Fruit fly (Drosophila melanogaster) whole organism, pupa: ENCODE data around the gene CG33514.

ENCODE experiments used
- CG10348 ChIP-seq: fragments of 200-800 bp; sonication (Bioruptor generic); IDR thresholded peaks from 2 replicates; pipeline ENCODE4 v1.3.6; 2022; ENCODE audit warnings: missing biosample characterization, missing genetic modification characterization
- CG12605 ChIP-seq: fragments of 200-800 bp; sonication (Bioruptor generic); IDR thresholded peaks from 2 replicates; pipeline ENCODE4 v1.3.6; 2022; ENCODE audit warnings: missing biosample characterization, missing genetic modification characterization
- CG13204 ChIP-seq: fragments of 200-800 bp; sonication (Bioruptor generic); optimal IDR thresholded peaks from 2 replicates; lab custom pipeline; 2018; ENCODE audit warnings: missing biosample characterization, mild to moderate bottlenecking, missing genetic modification characterization, moderate library complexity
- CG14655 ChIP-seq: fragments of 200-800 bp; sonication (Bioruptor generic); optimal IDR thresholded peaks from 3 replicates; lab custom pipeline; 2017; ENCODE audit warnings: mild to moderate bottlenecking, missing biosample characterization, missing genetic modification reagents, missing genetic modification characterization
- CG15710 ChIP-seq: fragments of 200-800 bp; sonication (Bioruptor generic); optimal IDR thresholded peaks from 2 replicates; lab custom pipeline; 2018; ENCODE audit warnings: missing biosample characterization, mild to moderate bottlenecking, missing genetic modification characterization, moderate library complexity
- CG17806 ChIP-seq: fragments of 200-800 bp; sonication (Bioruptor generic); optimal IDR thresholded peaks from 2 replicates; lab custom pipeline; 2018; ENCODE audit warnings: missing biosample characterization, mild to moderate bottlenecking, missing genetic modification characterization, moderate library complexity
- CG32121 ChIP-seq: fragments of 200-800 bp; sonication (Bioruptor generic); IDR thresholded peaks from 2 replicates; pipeline ENCODE4 v1.3.6; 2022; ENCODE audit warnings: missing biosample characterization, missing genetic modification characterization
- CG34367 ChIP-seq: fragments of 200-800 bp; sonication (Bioruptor generic); optimal IDR thresholded peaks from 2 replicates; lab custom pipeline; 2018; ENCODE audit warnings: missing biosample characterization, mild to moderate bottlenecking, missing genetic modification characterization
- CG4496 ChIP-seq: fragments of 200-800 bp; sonication (Bioruptor generic); IDR thresholded peaks from 3 replicates; pipeline ENCODE4 v1.3.6; 2022; ENCODE audit warnings: missing biosample characterization, missing genetic modification characterization
- CG8159 ChIP-seq: fragments of 200-800 bp; sonication (Bioruptor generic); optimal IDR thresholded peaks from 3 replicates; lab custom pipeline; 2018; ENCODE audit warnings: missing biosample characterization, mild to moderate bottlenecking, missing genetic modification characterization, moderate library complexity
- CG8301 ChIP-seq: fragments of 200-800 bp; sonication (Bioruptor generic); optimal IDR thresholded peaks from 2 replicates; lab custom pipeline; 2018; ENCODE audit warnings: missing biosample characterization, mild to moderate bottlenecking, missing genetic modification characterization
- CG9948 ChIP-seq: fragments of 200-800 bp; sonication (Bioruptor generic); optimal IDR thresholded peaks from 2 replicates; lab custom pipeline; 2018; ENCODE audit warnings: missing biosample characterization, mild to moderate bottlenecking, missing genetic modification characterization, moderate library complexity
- D1 ChIP-seq: fragments of 200-800 bp; sonication (Bioruptor generic); optimal IDR thresholded peaks from 2 replicates; lab custom pipeline; 2018; ENCODE audit warnings: missing biosample characterization, mild to moderate bottlenecking, missing genetic modification characterization, moderate library complexity
- EcR ChIP-seq: fragments of 200-800 bp; sonication (Bioruptor generic); optimal IDR thresholded peaks from 3 replicates; lab custom pipeline; 2019; ENCODE audit warnings: missing biosample characterization, missing genetic modification characterization, mild to moderate bottlenecking, moderate library complexity, missing genetic modification reagents
- Ets98B ChIP-seq: fragments of 200-800 bp; sonication (Bioruptor generic); IDR thresholded peaks from 2 replicates; pipeline ENCODE4 v1.3.6; 2022; ENCODE audit warnings: missing biosample characterization, missing genetic modification characterization
- Pif1A ChIP-seq: fragments of 200-800 bp; sonication (Bioruptor generic); optimal IDR thresholded peaks from 3 replicates; lab custom pipeline; 2016; ENCODE audit warnings: missing biosample characterization, missing genetic modification characterization
- Pif1B ChIP-seq: fragments of 200-800 bp; sonication (Bioruptor generic); optimal IDR thresholded peaks from 3 replicates; lab custom pipeline; 2016; ENCODE audit warnings: missing biosample characterization, missing genetic modification characterization
- Snoo ChIP-seq: fragments of 200-800 bp; sonication (Bioruptor generic); optimal IDR thresholded peaks from 3 replicates; lab custom pipeline; 2017; ENCODE audit warnings: missing biosample characterization, mild to moderate bottlenecking, missing genetic modification characterization, inconsistent platforms
- fd96Ca ChIP-seq: fragments of 200-800 bp; sonication (Bioruptor generic); IDR thresholded peaks from 3 replicates; pipeline ENCODE4 v1.3.6; 2022; ENCODE audit warnings: missing biosample characterization, missing genetic modification characterization
- gl ChIP-seq: fragments of 200-800 bp; sonication (Bioruptor generic); optimal IDR thresholded peaks from 2 replicates; lab custom pipeline; 2018; ENCODE audit warnings: missing biosample characterization, mild to moderate bottlenecking, missing genetic modification characterization
- rn ChIP-seq: fragments of 200-800 bp; sonication (Bioruptor generic); IDR thresholded peaks from 2 replicates; pipeline ENCODE4 v1.3.6; 2022; ENCODE audit warnings: missing biosample characterization, missing genetic modification characterization

CG33514 gene

dm6 chr3L:4360376-4360703, 4.9 kb upstream of the CG33514 start:
- peak; percentile 8 for TF ChIP-seq CG13204
- no peak for TF ChIP-seq rn
- TF ChIP-seq EcR (GFP tag; lab: Kevin White, UChicago), result peak; percentile 16
- TF ChIP-seq, all 21 proteins: peak for 2

- TF ChIP-seq CG14655 (GFP tag; lab: Kevin White, UChicago) (no peak), CG34367 (tag; lab: Kevin White, UChicago) (no peak), Ets98B (GFP tag; lab: Robert Waterston, UW) (no peak), CG32121 (GFP tag; lab: Robert Waterston, UW) (no peak), CG9948 (tag; lab: Kevin White, UChicago) (no peak), Pif1B (GFP tag; lab: Kevin White, UChicago) (no peak), CG12605 (GFP tag; lab: Robert Waterston, UW) (no peak), CG4496 (GFP tag; lab: Robert Waterston, UW) (no peak), gl (tag; lab: Kevin White, UChicago) (no peak), Snoo (no peak), rn (no peak), CG10348 (GFP tag; lab: Robert Waterston, UW) (no peak), Pif1A (GFP tag; lab: Kevin White, UChicago) (no peak), CG13204 (no peak), CG17806 (tag; lab: Kevin White, UChicago) (no peak), fd96Ca (GFP tag; lab: Robert Waterston, UW) (no peak), D1 (tag; lab: Kevin White, UChicago) (no peak), CG8301 (tag; lab: Kevin White, UChicago) (no peak), CG8159 (tag; lab: Kevin White, UChicago) (no peak)
- TF ChIP-seq, all 21 proteins: peak for 0
Measured at dm6 chr3L:4362937-4363336, 2.3 kb upstream of the CG33514 start.

- no peak for TF ChIP-seq CG10348 (GFP tag; lab: Robert Waterston, UW)
- TF ChIP-seq Pif1B (GFP tag; lab: Kevin White, UChicago), result no peak
- TF ChIP-seq CG9948 (tag; lab: Kevin White, UChicago), result no peak
- TF ChIP-seq CG32121 (GFP tag; lab: Robert Waterston, UW), result no peak
- TF ChIP-seq fd96Ca (GFP tag; lab: Robert Waterston, UW), result no peak
- no peak for TF ChIP-seq CG13204
- no peak for TF ChIP-seq CG14655 (GFP tag; lab: Kevin White, UChicago)
- TF ChIP-seq CG4496 (GFP tag; lab: Robert Waterston, UW), result no peak
- no peak for TF ChIP-seq CG12605 (GFP tag; lab: Robert Waterston, UW)
- no peak for TF ChIP-seq Pif1A (GFP tag; lab: Kevin White, UChicago)
- no peak for TF ChIP-seq EcR (GFP tag; lab: Kevin White, UChicago)
- no peak for TF ChIP-seq CG15710 (tag; lab: Kevin White, UChicago)
Measured at dm6 chr3L:4363484-4363883, 1.8 kb upstream of the CG33514 start.

dm6 chr3L:4363887-4364794, 1.1 kb upstream of the CG33514 start, which contains the start of the genes Cip4 and mRpS6:
Cip4 (minus strand) TSS chr3L:4364102.
mRpS6 (plus strand) TSS chr3L:4364550.
- TF ChIP-seq Ets98B (GFP tag; lab: Robert Waterston, UW) (peak; percentile 55), Pif1B (GFP tag; lab: Kevin White, UChicago) (no peak), D1 (tag; lab: Kevin White, UChicago) (no peak), Pif1A (GFP tag; lab: Kevin White, UChicago) (no peak), CG10348 (GFP tag; lab: Robert Waterston, UW) (no peak), CG8301 (tag; lab: Kevin White, UChicago) (no peak), CG15710 (tag; lab: Kevin White, UChicago) (peak; percentile 81), CG9948 (tag; lab: Kevin White, UChicago) (peak; percentile 74), CG8159 (tag; lab: Kevin White, UChicago) (no peak), CG17806 (tag; lab: Kevin White, UChicago) (peak; percentile 65), CG13204 (no peak), CG32121 (GFP tag; lab: Robert Waterston, UW) (peak; percentile 45; the same call in 1 of the 2 replicates), CG12605 (GFP tag; lab: Robert Waterston, UW) (peak; percentile 54), Snoo (peak; percentile 62), CG34367 (tag; lab: Kevin White, UChicago) (peak; percentile 63), EcR (GFP tag; lab: Kevin White, UChicago) (peak; percentile 13), CG4496 (GFP tag; lab: Robert Waterston, UW) (peak; percentile 63), rn (no peak), CG14655 (GFP tag; lab: Kevin White, UChicago) (no peak), fd96Ca (GFP tag; lab: Robert Waterston, UW) (peak; percentile 26; the same call in 1 of the 3 replicates), gl (tag; lab: Kevin White, UChicago) (peak; percentile 41)

- TF ChIP-seq CG8159 (tag; lab: Kevin White, UChicago), result no peak
- no peak for TF ChIP-seq EcR (GFP tag; lab: Kevin White, UChicago)
- TF ChIP-seq CG8301 (tag; lab: Kevin White, UChicago), result no peak
- TF ChIP-seq fd96Ca (GFP tag; lab: Robert Waterston, UW), result no peak
- no peak for TF ChIP-seq CG32121 (GFP tag; lab: Robert Waterston, UW)
- no peak for TF ChIP-seq Pif1B (GFP tag; lab: Kevin White, UChicago)
- 0 out of 2 replicates have a peak, but pooled peaks have one; percentile 18 for TF ChIP-seq Ets98B (GFP tag; lab: Robert Waterston, UW)
Measured at dm6 chr3L:4367339-4367738, 2.1 kb downstream of the CG33514 start, which contains the start of gene CG11342. CG11342 (minus strand) TSS chr3L:4367458.
